Worm (Caenorhabditis elegans) whole organism, young adult: ENCODE data around the gene fbxa-154.

ENCODE experiments used
- B0336.3 ChIP-seq: fragments of 200-800 bp; sonication (Bioruptor generic); IDR thresholded peaks from 2 replicates; pipeline ENCODE4 v1.3.6; 2022; ENCODE audit warnings: missing genetic modification characterization, missing compliant biosample characterization
- C06A6.2 ChIP-seq: fragments of 200-800 bp; sonication (Bioruptor generic); conservative IDR thresholded peaks from 2 replicates; pipeline ENCODE4 v1.3.6; 2022; ENCODE audit warnings: missing genetic modification characterization, missing compliant biosample characterization
- C17E4.6 ChIP-seq: fragments of 200-800 bp; sonication (Bioruptor generic); IDR thresholded peaks from 2 replicates; pipeline ENCODE4 v1.3.6; 2022; ENCODE audit warnings: missing genetic modification reagents, missing genetic modification characterization, missing compliant biosample characterization
- F33H1.4 ChIP-seq: fragments of 200-800 bp; sonication (Bioruptor generic); IDR thresholded peaks from 2 replicates; pipeline ENCODE4 v1.3.6; 2022; ENCODE audit warnings: missing genetic modification reagents, missing genetic modification characterization, missing compliant biosample characterization
- F49E8.2 ChIP-seq: sonication (generic microtip); optimal IDR thresholded peaks from 3 replicates; lab custom pipeline; 2017; ENCODE audit warnings: missing genetic modification characterization, mild to moderate bottlenecking, missing compliant biosample characterization, antibody characterized with exemption, moderate library complexity; ENCODE audit not compliant: insufficient read depth
- F55B11.4 ChIP-seq: sonication (generic microtip); optimal IDR thresholded peaks from 2 replicates; lab custom pipeline; 2016; ENCODE audit warnings: missing compliant biosample characterization, missing genetic modification characterization, borderline replicate concordance; ENCODE audit not compliant: insufficient read depth
- Y53G8AR.9 ChIP-seq: fragments of 200-800 bp; sonication (Bioruptor generic); conservative IDR thresholded peaks from 2 replicates; pipeline ENCODE4 v1.3.6; 2022; ENCODE audit warnings: missing genetic modification reagents, missing genetic modification characterization, missing compliant biosample characterization
- ama-1 ChIP-seq, 3 experiments: fragments of 150-350 bp in 1 of 3; sonication (generic microtip) in 2 of 3; optimal IDR thresholded peaks; 2 replicates each; lab custom pipeline; 2014 to 2018; ENCODE audit warnings: missing biosample characterization in 2 of 3, missing genetic modification characterization in 2 of 3, missing genetic modification reagents in 2 of 3
- aptf-2 ChIP-seq: fragments of 200-800 bp; sonication (Bioruptor generic); conservative IDR thresholded peaks from 2 replicates; pipeline ENCODE4 v1.3.6; 2022; ENCODE audit warnings: missing genetic modification reagents, missing genetic modification characterization, missing compliant biosample characterization
- atf-7 ChIP-seq: sonication (generic microtip); optimal IDR thresholded peaks from 2 replicates; lab custom pipeline; 2017; ENCODE audit warnings: mild to moderate bottlenecking, missing genetic modification characterization, missing compliant biosample characterization
- attf-3 ChIP-seq: fragments of 200-800 bp; sonication (Bioruptor generic); conservative IDR thresholded peaks from 2 replicates; pipeline ENCODE4 v1.3.6; 2022; ENCODE audit warnings: missing genetic modification reagents, missing genetic modification characterization, missing compliant biosample characterization
- ccch-3 ChIP-seq: fragments of 200-800 bp; sonication (Bioruptor generic); optimal IDR thresholded peaks from 2 replicates; lab custom pipeline; 2018; ENCODE audit warnings: mild to moderate bottlenecking, missing genetic modification characterization, missing compliant biosample characterization
- cebp-1 ChIP-seq, 2 experiments: fragments of 200-800 bp in 1 of 2; sonication (Bioruptor generic) in 1 of 2; sonication (generic microtip) in 1 of 2; IDR thresholded peaks in 1 of 2; optimal IDR thresholded peaks in 1 of 2; 2 replicates each; pipeline versions ENCODE4 v1.3.6 to Lab custom; 2017 to 2022; ENCODE audit warnings: missing compliant biosample characterization in 2 of 2, missing genetic modification characterization in 2 of 2, mild to moderate bottlenecking in 1 of 2, missing genetic modification reagents in 1 of 2, moderate library complexity in 1 of 2
- cebp-2 ChIP-seq: fragments of 200-800 bp; sonication (Bioruptor generic); IDR thresholded peaks from 2 replicates; pipeline ENCODE4 v1.3.6; 2022; ENCODE audit warnings: missing genetic modification characterization, missing compliant biosample characterization
- ceh-100 ChIP-seq: fragments of 200-800 bp; sonication (Bioruptor generic); IDR thresholded peaks from 2 replicates; pipeline ENCODE4 v1.3.6; 2022; ENCODE audit warnings: missing genetic modification reagents, missing genetic modification characterization, missing compliant biosample characterization
- ekl-4 ChIP-seq: fragments of 200-800 bp; sonication (Bioruptor generic); IDR thresholded peaks from 2 replicates; pipeline ENCODE4 v1.3.6; 2022; ENCODE audit warnings: missing genetic modification reagents, missing genetic modification characterization, missing compliant biosample characterization
- ets-4 ChIP-seq: fragments of 200-800 bp; sonication (Bioruptor generic); optimal IDR thresholded peaks from 2 replicates; lab custom pipeline; 2018; ENCODE audit warnings: mild to moderate bottlenecking, missing genetic modification characterization, missing compliant biosample characterization
- gei-17 ChIP-seq: fragments of 200-800 bp; sonication (Bioruptor generic); optimal IDR thresholded peaks from 2 replicates; lab custom pipeline; 2018; ENCODE audit warnings: mild to moderate bottlenecking, missing genetic modification characterization, missing compliant biosample characterization
- hlh-12 ChIP-seq: sonication (generic microtip); optimal IDR thresholded peaks from 2 replicates; lab custom pipeline; 2016; ENCODE audit warnings: missing genetic modification characterization, missing compliant biosample characterization
- hlh-26 ChIP-seq: fragments of 200-800 bp; sonication (Bioruptor generic); conservative IDR thresholded peaks from 2 replicates; pipeline ENCODE4 v1.3.6; 2022; ENCODE audit warnings: missing genetic modification reagents, missing genetic modification characterization, missing compliant biosample characterization
- hrde-1 ChIP-seq: sonication (generic microtip); optimal IDR thresholded peaks from 2 replicates; lab custom pipeline; 2016; ENCODE audit warnings: missing genetic modification characterization, mild to moderate bottlenecking, missing compliant biosample characterization, moderate library complexity, missing genotype, missing genetic modification reagents, borderline replicate concordance
- hsf-1 ChIP-seq: fragments of 200-800 bp; sonication (Bioruptor generic); IDR thresholded peaks from 2 replicates; pipeline ENCODE4 v1.3.6; 2022; ENCODE audit warnings: missing genetic modification reagents, missing genetic modification characterization, missing compliant biosample characterization
- lag-1 ChIP-seq: fragments of 200-800 bp; sonication (Bioruptor generic); IDR thresholded peaks from 2 replicates; pipeline ENCODE4 v1.3.6; 2022; ENCODE audit warnings: missing genetic modification reagents, missing genetic modification characterization, missing compliant biosample characterization
- lin-35 ChIP-seq, 3 experiments: fragments of 150-350 bp in 2 of 3; sonication (generic microtip) in 1 of 3; optimal IDR thresholded peaks; 2 replicates each; lab custom pipeline; 2014 to 2018; ENCODE audit warnings: missing biosample characterization in 3 of 3, missing genetic modification characterization in 3 of 3, missing genetic modification reagents in 3 of 3
- lir-1 ChIP-seq: fragments of 200-800 bp; sonication (Bioruptor generic); conservative IDR thresholded peaks from 2 replicates; pipeline ENCODE4 v1.3.6; 2022; ENCODE audit warnings: missing genetic modification reagents, missing genetic modification characterization, missing compliant biosample characterization
- madf-10 ChIP-seq: sonication (generic microtip); optimal IDR thresholded peaks from 2 replicates; lab custom pipeline; 2016; ENCODE audit warnings: mild to moderate bottlenecking, missing genetic modification characterization, missing compliant biosample characterization
- madf-3 ChIP-seq: fragments of 200-800 bp; sonication (Bioruptor generic); IDR thresholded peaks from 2 replicates; pipeline ENCODE4 v1.3.6; 2022; ENCODE audit warnings: missing genetic modification reagents, missing genetic modification characterization, missing compliant biosample characterization
- mcd-1 ChIP-seq: fragments of 200-800 bp; sonication (Bioruptor generic); IDR thresholded peaks from 2 replicates; pipeline ENCODE4 v1.3.6; 2022; ENCODE audit warnings: missing genetic modification reagents, missing genetic modification characterization, missing compliant biosample characterization
- mel-28 ChIP-seq: sonication (generic microtip); optimal IDR thresholded peaks from 2 replicates; lab custom pipeline; 2016; ENCODE audit warnings: borderline replicate concordance, mild to moderate bottlenecking, missing genetic modification characterization, missing compliant biosample characterization
- mes-4 ChIP-seq: sonication (generic microtip); optimal IDR thresholded peaks from 2 replicates; lab custom pipeline; 2016; ENCODE audit warnings: missing genotype, missing genetic modification characterization, missing compliant biosample characterization
- nfya-2 ChIP-seq: fragments of 200-800 bp; sonication (Bioruptor generic); IDR thresholded peaks from 2 replicates; pipeline ENCODE4 v1.3.6; 2022; ENCODE audit warnings: missing genetic modification reagents, missing genetic modification characterization, missing compliant biosample characterization
- nfyb-1 ChIP-seq: fragments of 200-800 bp; sonication (Bioruptor generic); IDR thresholded peaks from 2 replicates; pipeline ENCODE4 v1.3.6; 2022; ENCODE audit warnings: missing genetic modification reagents, missing genetic modification characterization, missing compliant biosample characterization
- nhr-80 ChIP-seq: sonication (generic microtip); optimal IDR thresholded peaks from 2 replicates; lab custom pipeline; 2016; ENCODE audit warnings: missing genetic modification characterization, missing compliant biosample characterization
- rcor-1 ChIP-seq: fragments of 200-800 bp; sonication (Bioruptor generic); IDR thresholded peaks from 2 replicates; pipeline ENCODE4 v1.3.6; 2022; ENCODE audit warnings: missing genetic modification reagents, missing genetic modification characterization, missing compliant biosample characterization
- rec-8 ChIP-seq, 2 experiments: sonication (generic microtip); optimal IDR thresholded peaks; 2 replicates each; lab custom pipeline; 2016; ENCODE audit warnings: mild to moderate bottlenecking in 2 of 2, missing genetic modification characterization in 2 of 2, missing genetic modification reagents in 2 of 2, missing genotype in 2 of 2, missing biosample characterization in 1 of 2, missing compliant biosample characterization in 1 of 2, moderate library complexity in 1 of 2
- repo-1 ChIP-seq: sonication (generic microtip); optimal IDR thresholded peaks from 2 replicates; lab custom pipeline; 2017; ENCODE audit warnings: mild to moderate bottlenecking, missing genetic modification characterization, missing compliant biosample characterization
- rpc-1 ChIP-seq, 2 experiments: fragments of 150-350 bp in 1 of 2; sonication (generic microtip) in 1 of 2; optimal IDR thresholded peaks; 2 replicates each; lab custom pipeline; 2014 to 2018; ENCODE audit warnings: missing biosample characterization in 1 of 2, missing genetic modification characterization in 1 of 2, missing genetic modification reagents in 1 of 2, missing genotype in 1 of 2
- sdz-38 ChIP-seq: sonication (generic microtip); optimal IDR thresholded peaks from 2 replicates; lab custom pipeline; 2016; ENCODE audit warnings: missing genotype, missing genetic modification characterization, missing compliant biosample characterization
- snpc-1.3 ChIP-seq: sonication (generic microtip); optimal IDR thresholded peaks from 2 replicates; lab custom pipeline; 2017; ENCODE audit warnings: missing genetic modification characterization, mild to moderate bottlenecking, missing compliant biosample characterization, antibody characterized with exemption, moderate library complexity, missing genotype, missing genetic modification reagents; ENCODE audit not compliant: insufficient read depth
- snpc-3.4 ChIP-seq: sonication (generic microtip); optimal IDR thresholded peaks from 2 replicates; lab custom pipeline; 2017; ENCODE audit warnings: missing genetic modification characterization, mild to moderate bottlenecking, missing compliant biosample characterization, antibody characterized with exemption, moderate library complexity, missing genotype, missing genetic modification reagents
- tbp1 ChIP-seq: fragments of 200-800 bp; sonication (Bioruptor generic); optimal IDR thresholded peaks from 2 replicates; lab custom pipeline; 2018; ENCODE audit warnings: mild to moderate bottlenecking, missing genetic modification characterization, missing compliant biosample characterization
- tlf-1 ChIP-seq: fragments of 200-800 bp; sonication (Bioruptor generic); optimal IDR thresholded peaks from 2 replicates; lab custom pipeline; 2018; ENCODE audit warnings: mild to moderate bottlenecking, missing genetic modification characterization, missing compliant biosample characterization
- unc-62 ChIP-seq: fragments of 150-350 bp; optimal IDR thresholded peaks from 2 replicates; lab custom pipeline; 2014; ENCODE audit warnings: missing biosample characterization, missing genetic modification reagents, missing genetic modification characterization
- ztf-18 ChIP-seq: sonication (generic microtip); optimal IDR thresholded peaks from 2 replicates; lab custom pipeline; 2016; ENCODE audit warnings: missing genotype, mild to moderate bottlenecking, missing genetic modification characterization, missing compliant biosample characterization
- ztf-22 ChIP-seq: fragments of 200-800 bp; sonication (Bioruptor generic); optimal IDR thresholded peaks from 2 replicates; lab custom pipeline; 2018; ENCODE audit warnings: mild to moderate bottlenecking, missing genetic modification characterization, moderate library complexity, missing compliant biosample characterization
- ztf-26 ChIP-seq: sonication (generic microtip); optimal IDR thresholded peaks from 2 replicates; lab custom pipeline; 2017; ENCODE audit warnings: missing genetic modification characterization, missing compliant biosample characterization
- ztf-3 ChIP-seq: fragments of 200-800 bp; sonication (Bioruptor generic); optimal IDR thresholded peaks from 2 replicates; lab custom pipeline; 2018; ENCODE audit warnings: mild to moderate bottlenecking, missing genetic modification characterization, missing compliant biosample characterization

fbxa-154 gene

ce11 chrV:15553869-15554268 is 51.1 kb downstream of the fbxa-154 start (continued):
- TF ChIP-seq hsf-1, result no peak
- TF ChIP-seq madf-3 (GFP tag; lab: Robert Waterston, UW), result no peak
- no peak for TF ChIP-seq sdz-38 (tag; lab: Kevin White, UChicago)
- no peak for TF ChIP-seq lag-1 (GFP tag; lab: Robert Waterston, UW)
- no peak for TF ChIP-seq madf-10 (tag; lab: Kevin White, UChicago)
- peak; percentile 67 for TF ChIP-seq rpc-1 (optimal IDR thresholded peaks at IDR 0.05; lab: Kevin White, UChicago)
- TF ChIP-seq rpc-1 (tag; optimal IDR thresholded peaks at IDR 0.05; lab: Kevin White, UChicago), result peak; percentile 77
- TF ChIP-seq rec-8 (tag; optimal IDR thresholded peaks at IDR 0.05; lab: Kevin White, UChicago), result no peak
- no peak for TF ChIP-seq ccch-3
- no peak for TF ChIP-seq ekl-4 (GFP tag; lab: Robert Waterston, UW)
- TF ChIP-seq snpc-1.3 (tag; lab: Kevin White, UChicago), result no peak
- TF ChIP-seq C06A6.2 (GFP tag; lab: Robert Waterston, UW), result no peak
- TF ChIP-seq hlh-26 (GFP tag; lab: Robert Waterston, UW), result no peak
- no peak for TF ChIP-seq nfyb-1 (GFP tag; lab: Robert Waterston, UW)
- TF ChIP-seq gei-17, result no peak
- no peak for TF ChIP-seq ztf-26 (tag; lab: Kevin White, UChicago)
- no peak for TF ChIP-seq ceh-100 (GFP tag; lab: Robert Waterston, UW)
- no peak for TF ChIP-seq tlf-1 (GFP tag; lab: Kevin White, UChicago)
- TF ChIP-seq F49E8.2 (tag; lab: Kevin White, UChicago), result no peak
- TF ChIP-seq attf-3 (GFP tag; lab: Robert Waterston, UW), result no peak
- no peak for TF ChIP-seq B0336.3 (GFP tag; lab: Robert Waterston, UW)
- no peak for TF ChIP-seq hlh-12
- no peak for TF ChIP-seq cebp-2
- TF ChIP-seq atf-7, result no peak
- no peak for TF ChIP-seq Y53G8AR.9 (GFP tag; lab: Robert Waterston, UW)
- no peak for TF ChIP-seq snpc-3.4 (tag; lab: Kevin White, UChicago)
- peak; percentile 24 for TF ChIP-seq ztf-18 (tag; lab: Kevin White, UChicago)
- TF ChIP-seq repo-1, result no peak
- no peak for TF ChIP-seq aptf-2
- no peak for TF ChIP-seq ztf-22 (GFP tag; lab: Kevin White, UChicago)
- TF ChIP-seq nhr-80 (tag; lab: Kevin White, UChicago), result no peak
- TF ChIP-seq unc-62 (GFP tag; lab: Kevin White, UChicago), result no peak
- TF ChIP-seq ets-4 (GFP tag; lab: Kevin White, UChicago), result no peak
- no peak for TF ChIP-seq lin-35 (GFP tag; optimal IDR thresholded peaks at IDR 0.05; lab: Kevin White, UChicago)
- no peak for TF ChIP-seq mel-28 (tag; lab: Kevin White, UChicago)
- no peak for TF ChIP-seq ztf-3 (GFP tag; lab: Kevin White, UChicago)
- TF ChIP-seq nfya-2 (GFP tag; lab: Robert Waterston, UW), result no peak
- no peak for TF ChIP-seq mes-4
- no peak for TF ChIP-seq F55B11.4 (tag; lab: Kevin White, UChicago)
- no peak for TF ChIP-seq C17E4.6 (GFP tag; lab: Robert Waterston, UW)
- TF ChIP-seq ama-1 (optimal IDR thresholded peaks at IDR 0.05; lab: Kevin White, UChicago), result no peak
- no peak for TF ChIP-seq ama-1 (GFP tag; optimal IDR thresholded peaks at IDR 0.05; lab: Kevin White, UChicago)
- no peak for TF ChIP-seq hrde-1 (tag; lab: Kevin White, UChicago)
- TF ChIP-seq mcd-1 (GFP tag; lab: Robert Waterston, UW), result peak; percentile 29; the same call in 1 of the 2 replicates
- no peak for TF ChIP-seq rcor-1 (GFP tag; lab: Robert Waterston, UW)
- 0 out of 2 replicates have a peak, but pooled peaks have one; percentile 17 for TF ChIP-seq F33H1.4 (GFP tag; lab: Robert Waterston, UW)
- TF ChIP-seq tbp1, result peak; percentile 95
- no peak for TF ChIP-seq cebp-1 (GFP tag; IDR thresholded peaks at IDR 0.05; lab: Robert Waterston, UW)
- TF ChIP-seq cebp-1 (tag; optimal IDR thresholded peaks at IDR 0.05; lab: Kevin White, UChicago), result peak; percentile 12
- TF ChIP-seq lir-1 (GFP tag; lab: Robert Waterston, UW), result 0 out of 2 replicates have a peak, but pooled peaks have one; percentile 37
